Fruit fly (Drosophila melanogaster) whole organism, embryonic: ENCODE data around the gene CG43401.

Source experiments
- Abd-B ChIP-seq: fragments of 200-800 bp; sonication (Bioruptor generic); optimal IDR thresholded peaks from 2 replicates; lab custom pipeline; 2018; ENCODE audit warnings: missing biosample characterization, mild to moderate bottlenecking, missing genetic modification characterization, moderate library complexity
- Asciz ChIP-seq: fragments of 200-800 bp; sonication (Bioruptor generic); optimal IDR thresholded peaks from 2 replicates; lab custom pipeline; 2017; ENCODE audit warnings: missing biosample characterization, mild to moderate bottlenecking, missing genetic modification characterization, missing genetic modification reagents
- Bdp1 ChIP-seq: fragments of 200-800 bp; sonication (Bioruptor generic); optimal IDR thresholded peaks from 3 replicates; lab custom pipeline; 2016; ENCODE audit warnings: missing biosample characterization, missing genetic modification characterization
- C15 ChIP-seq: fragments of 200-800 bp; sonication (Bioruptor generic); IDR thresholded peaks from 3 replicates; pipeline ENCODE4 v1.3.6; 2022; ENCODE audit warnings: missing biosample characterization, missing genetic modification characterization
- CG10959 ChIP-seq: fragments of 200-800 bp; sonication (Bioruptor generic); IDR thresholded peaks from 2 replicates; pipeline ENCODE4 v1.3.6; 2022; ENCODE audit warnings: missing biosample characterization, missing genetic modification characterization
- CG11085 ChIP-seq: fragments of 200-800 bp; sonication (Bioruptor generic); IDR thresholded peaks from 2 replicates; pipeline ENCODE4 v1.3.6; 2022; ENCODE audit warnings: missing biosample characterization, missing genetic modification characterization
- CG11504 ChIP-seq: fragments of 200-800 bp; sonication (Bioruptor generic); optimal IDR thresholded peaks from 3 replicates; lab custom pipeline; 2019; ENCODE audit warnings: missing biosample characterization, mild to moderate bottlenecking, missing genetic modification characterization, moderate library complexity
- CG11560 ChIP-seq: fragments of 200-800 bp; sonication (Bioruptor generic); IDR thresholded peaks from 3 replicates; pipeline ENCODE4 v1.3.6; 2022; ENCODE audit warnings: missing biosample characterization, missing genetic modification characterization
- CG1233 ChIP-seq: fragments of 200-800 bp; sonication (Bioruptor generic); optimal IDR thresholded peaks from 4 replicates; lab custom pipeline; 2018; ENCODE audit warnings: missing biosample characterization, mild to moderate bottlenecking, missing genetic modification characterization
- CG13624 ChIP-seq: fragments of 200-800 bp; sonication (Bioruptor generic); optimal IDR thresholded peaks from 2 replicates; lab custom pipeline; 2016; ENCODE audit warnings: missing biosample characterization, missing genetic modification characterization
- CG15601 ChIP-seq: fragments of 200-800 bp; sonication (Bioruptor generic); optimal IDR thresholded peaks from 3 replicates; lab custom pipeline; 2019; ENCODE audit warnings: missing biosample characterization, mild to moderate bottlenecking, missing genetic modification characterization, moderate library complexity
- CG3065 ChIP-seq: fragments of 200-800 bp; sonication (Bioruptor generic); optimal IDR thresholded peaks from 2 replicates; lab custom pipeline; 2016; ENCODE audit warnings: missing biosample characterization, missing genetic modification characterization
- CG32532 ChIP-seq: fragments of 200-800 bp; sonication (Bioruptor generic); IDR thresholded peaks from 2 replicates; pipeline ENCODE4 v1.3.6; 2022; ENCODE audit warnings: missing biosample characterization, missing genetic modification characterization
- CG32772 ChIP-seq: fragments of 200-800 bp; sonication (Bioruptor generic); IDR thresholded peaks from 2 replicates; pipeline ENCODE4 v1.3.6; 2022; ENCODE audit warnings: missing biosample characterization, missing genetic modification characterization
- CG34422 ChIP-seq: fragments of 200-800 bp; sonication (Bioruptor generic); IDR thresholded peaks from 3 replicates; pipeline ENCODE4 v1.3.6; 2022; ENCODE audit warnings: missing biosample characterization, missing genetic modification characterization
- CG4617 ChIP-seq: fragments of 200-800 bp; sonication (Bioruptor generic); optimal IDR thresholded peaks from 3 replicates; lab custom pipeline; 2016; ENCODE audit warnings: missing biosample characterization, missing genetic modification characterization, borderline replicate concordance
- CG6272 ChIP-seq: fragments of 200-800 bp; sonication (Bioruptor generic); IDR thresholded peaks from 2 replicates; pipeline ENCODE4 v1.3.6; 2022; ENCODE audit warnings: missing biosample characterization, missing genetic modification characterization
- CG6689 ChIP-seq: fragments of 200-800 bp; sonication (Bioruptor generic); IDR thresholded peaks from 2 replicates; pipeline ENCODE4 v1.3.6; 2022; ENCODE audit warnings: missing biosample characterization, missing genetic modification characterization
- CG6765 ChIP-seq: fragments of 200-800 bp; sonication (Bioruptor generic); optimal IDR thresholded peaks from 3 replicates; lab custom pipeline; 2017; ENCODE audit warnings: missing biosample characterization, mild to moderate bottlenecking, missing genetic modification characterization
- CG8478 ChIP-seq: fragments of >200 bp; optimal IDR thresholded peaks from 2 replicates; lab custom pipeline; 2018
- D19A ChIP-seq: fragments of 200-800 bp; optimal IDR thresholded peaks from 3 replicates; lab custom pipeline; 2019; ENCODE audit warnings: missing biosample characterization, mild to moderate bottlenecking, missing genetic modification characterization, moderate library complexity
- Deaf1 ChIP-seq: fragments of 200-800 bp; optimal IDR thresholded peaks from 3 replicates; lab custom pipeline; 2019; ENCODE audit warnings: missing biosample characterization, mild to moderate bottlenecking, missing genetic modification characterization, moderate library complexity
- HHEX ChIP-seq: fragments of 200-800 bp; sonication (Bioruptor generic); optimal IDR thresholded peaks from 3 replicates; lab custom pipeline; 2017; ENCODE audit warnings: missing biosample characterization, mild to moderate bottlenecking, missing genetic modification characterization, missing genetic modification reagents
- HLH3B ChIP-seq: fragments of 200-800 bp; sonication (Bioruptor generic); IDR thresholded peaks from 2 replicates; pipeline ENCODE4 v1.3.6; 2022; ENCODE audit warnings: missing biosample characterization, missing genetic modification characterization
- Hmx ChIP-seq: fragments of 200-800 bp; sonication (Bioruptor generic); optimal IDR thresholded peaks from 2 replicates; lab custom pipeline; 2016; ENCODE audit warnings: missing biosample characterization, missing genetic modification characterization
- Lim3 ChIP-seq: fragments of 200-800 bp; sonication (Bioruptor generic); IDR thresholded peaks from 2 replicates; pipeline ENCODE4 v1.3.6; 2022; ENCODE audit warnings: missing biosample characterization, missing genetic modification characterization
- Poxn ChIP-seq: fragments of 200-800 bp; sonication (Bioruptor generic); IDR thresholded peaks from 2 replicates; pipeline ENCODE4 v1.3.6; 2022; ENCODE audit warnings: missing biosample characterization, missing genetic modification characterization
- Ravus ChIP-seq: fragments of 200-800 bp; sonication (Bioruptor generic); IDR thresholded peaks from 2 replicates; pipeline ENCODE4 v1.3.6; 2022; ENCODE audit warnings: missing biosample characterization, missing genetic modification characterization
- Side ChIP-seq: fragments of 200-800 bp; sonication (Bioruptor generic); optimal IDR thresholded peaks from 2 replicates; lab custom pipeline; 2016; ENCODE audit warnings: missing biosample characterization, missing genetic modification characterization
- Vsx1 ChIP-seq: fragments of 200-800 bp; sonication (Bioruptor generic); optimal IDR thresholded peaks from 2 replicates; lab custom pipeline; 2017; ENCODE audit warnings: missing biosample characterization, mild to moderate bottlenecking, missing genetic modification characterization, missing genetic modification reagents
- ase ChIP-seq: fragments of 200-800 bp; sonication (Bioruptor generic); IDR thresholded peaks from 3 replicates; pipeline ENCODE4 v1.3.6; 2022; ENCODE audit warnings: missing biosample characterization, missing genetic modification characterization
- bab2 ChIP-seq: fragments of 200-800 bp; sonication (Bioruptor generic); optimal IDR thresholded peaks from 2 replicates; lab custom pipeline; 2016; ENCODE audit warnings: missing biosample characterization, missing genetic modification characterization
- caup ChIP-seq: fragments of 200-800 bp; sonication (Bioruptor generic); optimal IDR thresholded peaks from 3 replicates; lab custom pipeline; 2017; ENCODE audit warnings: missing biosample characterization, mild to moderate bottlenecking, missing genetic modification characterization, moderate library complexity; ENCODE audit not compliant: severe bottlenecking
- croc ChIP-seq: fragments of 200-800 bp; sonication (Bioruptor generic); conservative IDR thresholded peaks from 3 replicates; pipeline ENCODE4 v1.3.6; 2022; ENCODE audit warnings: missing biosample characterization, missing genetic modification characterization
- esg ChIP-seq: fragments of 200-800 bp; sonication (Bioruptor generic); conservative IDR thresholded peaks from 2 replicates; pipeline ENCODE4 v1.3.6; 2022; ENCODE audit warnings: missing biosample characterization, missing genetic modification characterization
- ftz-f1 ChIP-seq: fragments of 200-800 bp; sonication (Bioruptor generic); optimal IDR thresholded peaks from 2 replicates; lab custom pipeline; 2016; ENCODE audit warnings: missing biosample characterization, missing genetic modification characterization
- ind ChIP-seq: fragments of 200-800 bp; sonication (Bioruptor generic); optimal IDR thresholded peaks from 3 replicates; lab custom pipeline; 2016; ENCODE audit warnings: missing biosample characterization, missing genetic modification characterization
- jumu ChIP-seq: fragments of 200-800 bp; sonication (Bioruptor generic); optimal IDR thresholded peaks from 3 replicates; lab custom pipeline; 2016; ENCODE audit warnings: missing biosample characterization, missing genetic modification characterization
- kah ChIP-seq: fragments of 200-800 bp; sonication (Bioruptor generic); optimal IDR thresholded peaks from 2 replicates; lab custom pipeline; 2018; ENCODE audit warnings: missing biosample characterization, mild to moderate bottlenecking, missing genetic modification characterization
- lola ChIP-seq, 3 experiments: fragments of >200 bp in 2 of 3; fragments of 200-800 bp in 1 of 3; sonication (Bioruptor generic) in 1 of 3; optimal IDR thresholded peaks; 2 replicates each; lab custom pipeline; 2017 to 2019; ENCODE audit warnings: missing biosample characterization in 3 of 3, missing genetic modification characterization in 3 of 3, mild to moderate bottlenecking in 1 of 3, moderate library complexity in 1 of 3
- otp ChIP-seq: fragments of 200-800 bp; sonication (Bioruptor generic); IDR thresholded peaks from 3 replicates; pipeline ENCODE4, ENCODE4 v1.3.6; 2022; ENCODE audit warnings: missing biosample characterization, missing genetic modification characterization
- pum ChIP-seq: fragments of 200-800 bp; sonication (Bioruptor generic); optimal IDR thresholded peaks from 2 replicates; lab custom pipeline; 2016; ENCODE audit warnings: missing biosample characterization, missing genetic modification characterization
- sna ChIP-seq: fragments of 200-800 bp; sonication (Bioruptor generic); IDR thresholded peaks from 2 replicates; pipeline ENCODE4 v1.3.6; 2022; ENCODE audit warnings: missing biosample characterization, missing genetic modification characterization; ENCODE audit not compliant: partially characterized antibody
- sr ChIP-seq: fragments of 200-800 bp; sonication (Bioruptor generic); IDR thresholded peaks from 3 replicates; pipeline ENCODE4 v1.3.6; 2022; ENCODE audit warnings: missing biosample characterization, missing genetic modification characterization
- tin ChIP-seq: fragments of 200-800 bp; sonication (Bioruptor generic); optimal IDR thresholded peaks from 3 replicates; lab custom pipeline; 2016; ENCODE audit warnings: missing biosample characterization, missing genetic modification characterization
- tll ChIP-seq, 2 experiments: fragments of 200-800 bp in 1 of 2; fragments of >200 bp in 1 of 2; sonication (Bioruptor generic) in 1 of 2; optimal IDR thresholded peaks; 2 replicates each; lab custom pipeline; 2017 to 2019; ENCODE audit warnings: missing biosample characterization in 2 of 2, missing genetic modification characterization in 2 of 2, mild to moderate bottlenecking in 1 of 2, moderate library complexity in 1 of 2
- toy ChIP-seq: fragments of 200-800 bp; sonication (Bioruptor generic); IDR thresholded peaks from 2 replicates; pipeline ENCODE4 v1.3.6; 2022; ENCODE audit warnings: missing biosample characterization, missing genetic modification characterization
- trem ChIP-seq: fragments of 200-800 bp; optimal IDR thresholded peaks from 3 replicates; lab custom pipeline; 2019; ENCODE audit warnings: missing biosample characterization, mild to moderate bottlenecking, missing genetic modification characterization, moderate library complexity
- twi ChIP-seq: fragments of 200-800 bp; optimal IDR thresholded peaks from 2 replicates; lab custom pipeline; 2019; ENCODE audit warnings: missing biosample characterization, mild to moderate bottlenecking, missing genetic modification characterization, moderate library complexity
- zen2 ChIP-seq: fragments of 200-800 bp; sonication (Bioruptor generic); IDR thresholded peaks from 3 replicates; pipeline ENCODE4 v1.3.6; 2022; ENCODE audit warnings: missing biosample characterization, missing genetic modification characterization; ENCODE audit not compliant: partially characterized antibody

Gene CG43401

DNA sequence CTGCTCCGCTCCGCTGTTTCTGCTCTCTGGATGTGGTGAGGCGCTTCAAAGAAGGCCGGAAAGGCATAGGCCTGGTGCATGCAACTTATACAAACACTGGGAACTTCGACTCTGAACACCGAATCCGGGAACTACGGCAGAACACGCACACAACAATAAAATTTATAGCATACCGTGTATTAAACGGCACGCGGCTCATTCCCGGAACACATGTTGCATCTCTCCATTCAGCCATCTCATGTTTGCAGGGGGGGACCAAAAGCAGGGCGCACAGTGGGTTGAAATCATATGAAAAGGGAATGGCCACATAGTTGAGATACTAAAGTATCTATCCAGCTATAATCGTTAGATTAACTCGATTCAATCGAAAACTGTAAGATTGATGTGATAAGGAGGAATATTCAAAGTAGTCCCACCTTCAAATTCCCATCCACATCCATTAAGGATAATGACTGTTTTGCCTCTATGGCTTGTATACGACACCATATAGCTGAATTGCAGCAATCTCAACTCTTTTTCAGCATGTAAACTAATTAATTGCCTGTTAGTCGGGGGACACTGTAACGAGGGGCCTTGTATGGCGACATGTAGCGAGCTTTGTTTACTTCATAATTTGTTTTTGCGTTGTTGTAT, 11.6 kb downstream of the CG43401 start (continued):
- TF ChIP-seq lola (GFP tag; optimal IDR thresholded peaks at IDR 0.05; lab: Kevin White, UChicago) (peak in 1 of 3 experiments; percentile 77), CG11560 (tag; lab: Robert Waterston, UW) (no peak), CG15601 (tag; lab: Kevin White, UChicago) (peak; percentile 72), D19A (tag; lab: Kevin White, UChicago) (peak; percentile 78), Vsx1 (GFP tag; lab: Kevin White, UChicago) (peak; percentile 42), CG11085 (GFP tag; lab: Robert Waterston, UW) (no peak), sr (no peak), Asciz (GFP tag; lab: Kevin White, UChicago) (peak; percentile 47), otp (0 out of 3 replicates have a peak, but pooled peaks have one; percentile 12), CG11504 (peak; percentile 83), Poxn (no peak), trem (tag; lab: Kevin White, UChicago) (peak; percentile 42), ind (GFP tag; lab: Kevin White, UChicago) (peak; percentile 67), pum (GFP tag; lab: Kevin White, UChicago) (peak; percentile 75), tin (GFP tag; lab: Kevin White, UChicago) (peak; percentile 60), bab2 (GFP tag; lab: Kevin White, UChicago) (peak; percentile 36), Deaf1 (tag; lab: Kevin White, UChicago) (peak; percentile 21), CG1233 (GFP tag; lab: Kevin White, UChicago) (peak; percentile 65), Lim3 (GFP tag; lab: Robert Waterston, UW) (no peak), jumu (GFP tag; lab: Kevin White, UChicago) (peak; percentile 70), CG34422 (peak; percentile 45; the same call in 1 of the 3 replicates), CG13624 (GFP tag; lab: Kevin White, UChicago) (peak; percentile 22), Side (GFP tag; lab: Kevin White, UChicago) (peak; percentile 36), ase (GFP tag; lab: Robert Waterston, UW) (no peak), Hmx (GFP tag; lab: Kevin White, UChicago) (no peak), CG4617 (peak; percentile 31), CG32532 (GFP tag; lab: Robert Waterston, UW) (no peak), Abd-B (GFP tag; lab: Kevin White, UChicago) (peak; percentile 47), esg (GFP tag; lab: Robert Waterston, UW) (peak; percentile 51), CG3065 (peak; percentile 46), CG32772 (GFP tag; lab: Robert Waterston, UW) (peak; percentile 48; the same call in 1 of the 2 replicates), twi (tag; lab: Kevin White, UChicago) (peak; percentile 92), C15 (GFP tag; lab: Robert Waterston, UW) (no peak), Ravus (GFP tag; lab: Robert Waterston, UW) (no peak), croc (GFP tag; lab: Robert Waterston, UW) (peak; percentile 65), CG6689 (GFP tag; lab: Robert Waterston, UW) (peak; percentile 74), CG8478 (lab: Kevin White, UChicago) (no peak), HHEX (GFP tag; lab: Kevin White, UChicago) (peak; percentile 53), CG6765 (GFP tag; lab: Kevin White, UChicago) (no peak), CG6272 (GFP tag; lab: Robert Waterston, UW) (no peak), zen2 (GFP tag; lab: Robert Waterston, UW) (no peak), caup (no peak), tll (GFP tag; optimal IDR thresholded peaks at IDR 0.05; lab: Kevin White, UChicago) (no peak), sna (no peak), HLH3B (GFP tag; lab: Robert Waterston, UW) (peak; percentile 79), CG10959 (GFP tag; lab: Robert Waterston, UW) (no peak; the same call in 1 of the 2 replicates), ftz-f1 (GFP tag; lab: Kevin White, UChicago) (no peak), Bdp1 (GFP tag; lab: Kevin White, UChicago) (peak; percentile 21), kah (GFP tag; lab: Kevin White, UChicago) (peak; percentile 21), toy (no peak)
